Fruit fly (Drosophila melanogaster) whole organism, embryonic: ENCODE data around the gene Kat60.
A peak's percentile ranks its signal among the peaks of the same experiment; 100 is the strongest.

Experiments
- CG10565 ChIP-seq: fragments of 200-800 bp; sonication (Bioruptor generic); optimal IDR thresholded peaks from 3 replicates; lab custom pipeline; 2016; ENCODE audit warnings: missing biosample characterization, mild to moderate bottlenecking, missing genetic modification characterization
- CG11247 ChIP-seq: fragments of 200-800 bp; sonication (Bioruptor generic); IDR thresholded peaks from 2 replicates; pipeline ENCODE4 v1.3.6; 2022; ENCODE audit warnings: missing biosample characterization, missing genetic modification characterization
- CG12659 ChIP-seq: fragments of 200-800 bp; sonication (Bioruptor generic); optimal IDR thresholded peaks from 3 replicates; lab custom pipeline; 2017; ENCODE audit warnings: mild to moderate bottlenecking, missing biosample characterization, missing genetic modification reagents, missing genetic modification characterization
- CG13624 ChIP-seq: fragments of 200-800 bp; sonication (Bioruptor generic); optimal IDR thresholded peaks from 2 replicates; lab custom pipeline; 2016; ENCODE audit warnings: missing biosample characterization, missing genetic modification characterization
- CG15269 ChIP-seq: fragments of 200-800 bp; sonication (Bioruptor generic); optimal IDR thresholded peaks from 2 replicates; lab custom pipeline; 2018; ENCODE audit warnings: missing biosample characterization, mild to moderate bottlenecking, missing genetic modification characterization, moderate library complexity
- CG1602 ChIP-seq: fragments of 200-800 bp; sonication (Bioruptor generic); optimal IDR thresholded peaks from 3 replicates; lab custom pipeline; 2016; ENCODE audit warnings: missing biosample characterization, missing genetic modification characterization
- CG18619 ChIP-seq: fragments of 200-800 bp; sonication (Bioruptor generic); optimal IDR thresholded peaks from 3 replicates; lab custom pipeline; 2017; ENCODE audit warnings: missing biosample characterization, mild to moderate bottlenecking, missing genetic modification characterization
- CG2129 ChIP-seq: fragments of 200-800 bp; sonication (Bioruptor generic); IDR thresholded peaks from 2 replicates; pipeline ENCODE4 v1.3.6; 2022; ENCODE audit warnings: missing biosample characterization, missing genetic modification characterization; ENCODE audit not compliant: partially characterized antibody
- CG30431 ChIP-seq: fragments of 200-800 bp; sonication (Bioruptor generic); optimal IDR thresholded peaks from 2 replicates; lab custom pipeline; 2017; ENCODE audit warnings: missing biosample characterization, missing genetic modification characterization
- CG32767 ChIP-seq: fragments of 200-800 bp; sonication (Bioruptor generic); IDR thresholded peaks from 2 replicates; pipeline ENCODE4 v1.3.6; 2022; ENCODE audit warnings: missing biosample characterization, missing genetic modification characterization
- CG4282 ChIP-seq: fragments of 200-800 bp; sonication (Bioruptor generic); optimal IDR thresholded peaks from 2 replicates; lab custom pipeline; 2016; ENCODE audit warnings: missing biosample characterization, missing genetic modification characterization
- CG43689 ChIP-seq: fragments of 200-800 bp; sonication (Bioruptor generic); IDR thresholded peaks from 2 replicates; pipeline ENCODE4 v1.3.6; 2022; ENCODE audit warnings: missing biosample characterization, missing genetic modification characterization
- CG4617 ChIP-seq: fragments of 200-800 bp; sonication (Bioruptor generic); optimal IDR thresholded peaks from 3 replicates; lab custom pipeline; 2016; ENCODE audit warnings: missing biosample characterization, missing genetic modification characterization, borderline replicate concordance
- CG8924 ChIP-seq: fragments of 200-800 bp; optimal IDR thresholded peaks from 3 replicates; lab custom pipeline; 2019; ENCODE audit warnings: missing biosample characterization, mild to moderate bottlenecking, missing genetic modification characterization, moderate library complexity
- CG9215 ChIP-seq: fragments of 200-800 bp; sonication (Bioruptor generic); IDR thresholded peaks from 2 replicates; pipeline ENCODE4 v1.3.6; 2022; ENCODE audit warnings: missing biosample characterization, missing genetic modification characterization
- CG9932 ChIP-seq: fragments of 200-800 bp; sonication (Bioruptor generic); IDR thresholded peaks from 2 replicates; pipeline ENCODE4 v1.3.6; 2022; ENCODE audit warnings: missing biosample characterization, missing genetic modification characterization
- CoRest ChIP-seq: fragments of 200-800 bp; sonication (Bioruptor generic); optimal IDR thresholded peaks from 3 replicates; lab custom pipeline; 2018; ENCODE audit warnings: missing biosample characterization, mild to moderate bottlenecking, missing genetic modification characterization, moderate library complexity
- D19A ChIP-seq: fragments of 200-800 bp; optimal IDR thresholded peaks from 3 replicates; lab custom pipeline; 2019; ENCODE audit warnings: missing biosample characterization, mild to moderate bottlenecking, missing genetic modification characterization, moderate library complexity
- Dp ChIP-seq: fragments of 200-800 bp; sonication (Bioruptor generic); optimal IDR thresholded peaks from 2 replicates; lab custom pipeline; 2018; ENCODE audit warnings: missing biosample characterization, mild to moderate bottlenecking, missing genetic modification characterization, moderate library complexity
- Eip74EF ChIP-seq, 2 experiments: fragments of 200-800 bp in 1 of 2; fragments of >200 bp in 1 of 2; sonication (Bioruptor generic) in 1 of 2; optimal IDR thresholded peaks; 2 replicates each; lab custom pipeline; 2017 to 2019; ENCODE audit warnings: missing biosample characterization in 2 of 2, missing genetic modification characterization in 2 of 2, mild to moderate bottlenecking in 1 of 2, moderate library complexity in 1 of 2
- Fer1 ChIP-seq: fragments of 200-800 bp; sonication (Bioruptor generic); optimal IDR thresholded peaks from 2 replicates; lab custom pipeline; 2017; ENCODE audit warnings: missing biosample characterization, mild to moderate bottlenecking, missing genetic modification characterization
- GATAe ChIP-seq: fragments of 200-800 bp; sonication (Bioruptor generic); conservative IDR thresholded peaks from 2 replicates; pipeline ENCODE4 v1.3.6; 2022; ENCODE audit warnings: missing biosample characterization, missing genetic modification characterization
- Hmr ChIP-seq: fragments of 200-800 bp; sonication (Bioruptor generic); optimal IDR thresholded peaks from 3 replicates; lab custom pipeline; 2017; ENCODE audit warnings: mild to moderate bottlenecking, missing biosample characterization, missing genetic modification reagents, missing genetic modification characterization
- Hr3 ChIP-seq: fragments of 200-800 bp; sonication (Bioruptor generic); optimal IDR thresholded peaks from 3 replicates; lab custom pipeline; 2016; ENCODE audit warnings: missing biosample characterization, missing genetic modification characterization
- MBD-R2 ChIP-seq: fragments of 200-800 bp; sonication (Bioruptor generic); IDR thresholded peaks from 2 replicates; pipeline ENCODE4 v1.3.6; 2022; ENCODE audit warnings: missing biosample characterization, missing genetic modification characterization
- MESR4 ChIP-seq: fragments of 200-800 bp; sonication (Bioruptor generic); optimal IDR thresholded peaks from 2 replicates; lab custom pipeline; 2018; ENCODE audit warnings: missing biosample characterization, mild to moderate bottlenecking, missing genetic modification characterization, moderate library complexity
- Mad ChIP-seq: fragments of 200-800 bp; sonication (Bioruptor generic); optimal IDR thresholded peaks from 2 replicates; lab custom pipeline; 2016; ENCODE audit warnings: missing biosample characterization, missing genetic modification characterization
- Max ChIP-seq: fragments of 200-800 bp; sonication (Bioruptor generic); optimal IDR thresholded peaks from 2 replicates; lab custom pipeline; 2016; ENCODE audit warnings: missing biosample characterization, mild to moderate bottlenecking, missing genetic modification characterization
- NC2α ChIP-seq: fragments of 200-800 bp; sonication (Bioruptor generic); optimal IDR thresholded peaks from 2 replicates; lab custom pipeline; 2016; ENCODE audit warnings: missing biosample characterization, missing genetic modification characterization
- Ptx1 ChIP-seq: fragments of 200-800 bp; sonication (Bioruptor generic); IDR thresholded peaks from 2 replicates; pipeline ENCODE4 v1.3.6; 2022; ENCODE audit warnings: missing biosample characterization, missing genetic modification characterization
- Ravus ChIP-seq: fragments of 200-800 bp; sonication (Bioruptor generic); IDR thresholded peaks from 2 replicates; pipeline ENCODE4 v1.3.6; 2022; ENCODE audit warnings: missing biosample characterization, missing genetic modification characterization
- Side ChIP-seq: fragments of 200-800 bp; sonication (Bioruptor generic); optimal IDR thresholded peaks from 2 replicates; lab custom pipeline; 2016; ENCODE audit warnings: missing biosample characterization, missing genetic modification characterization
- Xbp1 ChIP-seq: fragments of 200-800 bp; sonication (Bioruptor generic); optimal IDR thresholded peaks from 3 replicates; lab custom pipeline; 2016; ENCODE audit warnings: missing biosample characterization, mild to moderate bottlenecking, missing genetic modification characterization
- chn ChIP-seq: fragments of 200-800 bp; sonication (Bioruptor generic); optimal IDR thresholded peaks from 2 replicates; lab custom pipeline; 2016; ENCODE audit warnings: missing biosample characterization, missing genetic modification characterization
- dm ChIP-seq: fragments of 200-800 bp; sonication (Bioruptor generic); optimal IDR thresholded peaks from 3 replicates; lab custom pipeline; 2016; ENCODE audit warnings: missing biosample characterization, missing genetic modification characterization
- exex ChIP-seq: fragments of 200-800 bp; sonication (Bioruptor generic); optimal IDR thresholded peaks from 4 replicates; lab custom pipeline; 2018; ENCODE audit warnings: missing biosample characterization, mild to moderate bottlenecking, missing genetic modification characterization, moderate library complexity
- fu2 ChIP-seq: fragments of 200-800 bp; sonication (Bioruptor generic); optimal IDR thresholded peaks from 2 replicates; lab custom pipeline; 2016; ENCODE audit warnings: missing biosample characterization, missing genetic modification characterization
- gsb-n ChIP-seq: fragments of 200-800 bp; sonication (Bioruptor generic); optimal IDR thresholded peaks from 3 replicates; lab custom pipeline; 2018; ENCODE audit warnings: missing biosample characterization, mild to moderate bottlenecking, missing genetic modification characterization
- hbn ChIP-seq: fragments of 200-800 bp; sonication (Bioruptor generic); IDR thresholded peaks from 2 replicates; pipeline ENCODE4 v1.3.6; 2022; ENCODE audit warnings: missing biosample characterization, missing genetic modification characterization; ENCODE audit not compliant: partially characterized antibody
- jigr1 ChIP-seq: fragments of 200-800 bp; sonication (Bioruptor generic); IDR thresholded peaks from 3 replicates; pipeline ENCODE4 v1.3.6; 2022; ENCODE audit warnings: missing biosample characterization, missing genetic modification characterization
- klu ChIP-seq: fragments of 200-800 bp; sonication (Bioruptor generic); IDR thresholded peaks from 2 replicates; pipeline ENCODE4 v1.3.6; 2022; ENCODE audit warnings: missing biosample characterization, missing genetic modification characterization
- nerfin-1 ChIP-seq: fragments of 200-800 bp; sonication (Bioruptor generic); optimal IDR thresholded peaks from 3 replicates; lab custom pipeline; 2019; ENCODE audit warnings: missing biosample characterization, mild to moderate bottlenecking, missing genetic modification characterization, moderate library complexity
- sna ChIP-seq: fragments of 200-800 bp; sonication (Bioruptor generic); IDR thresholded peaks from 2 replicates; pipeline ENCODE4 v1.3.6; 2022; ENCODE audit warnings: missing biosample characterization, missing genetic modification characterization; ENCODE audit not compliant: partially characterized antibody
- tgo ChIP-seq: fragments of 200-800 bp; sonication (Bioruptor generic); IDR thresholded peaks from 3 replicates; pipeline ENCODE4 v1.3.6; 2022; ENCODE audit warnings: missing biosample characterization, missing genetic modification characterization
- tin ChIP-seq: fragments of 200-800 bp; sonication (Bioruptor generic); optimal IDR thresholded peaks from 3 replicates; lab custom pipeline; 2016; ENCODE audit warnings: missing biosample characterization, missing genetic modification characterization
- tna ChIP-seq: fragments of 200-800 bp; sonication (Bioruptor generic); IDR thresholded peaks from 2 replicates; pipeline ENCODE4 v1.3.6; 2022; ENCODE audit warnings: missing biosample characterization, missing genetic modification characterization; ENCODE audit not compliant: partially characterized antibody
- unc-4 ChIP-seq: fragments of 200-800 bp; sonication (Bioruptor generic); IDR thresholded peaks from 2 replicates; pipeline ENCODE4 v1.3.6; 2022; ENCODE audit warnings: missing biosample characterization, missing genetic modification characterization; ENCODE audit not compliant: partially characterized antibody
- wek ChIP-seq: fragments of 200-800 bp; sonication (Bioruptor generic); optimal IDR thresholded peaks from 3 replicates; lab custom pipeline; 2018; ENCODE audit warnings: missing biosample characterization, mild to moderate bottlenecking, missing genetic modification characterization, moderate library complexity

Kat60 gene

DNA sequence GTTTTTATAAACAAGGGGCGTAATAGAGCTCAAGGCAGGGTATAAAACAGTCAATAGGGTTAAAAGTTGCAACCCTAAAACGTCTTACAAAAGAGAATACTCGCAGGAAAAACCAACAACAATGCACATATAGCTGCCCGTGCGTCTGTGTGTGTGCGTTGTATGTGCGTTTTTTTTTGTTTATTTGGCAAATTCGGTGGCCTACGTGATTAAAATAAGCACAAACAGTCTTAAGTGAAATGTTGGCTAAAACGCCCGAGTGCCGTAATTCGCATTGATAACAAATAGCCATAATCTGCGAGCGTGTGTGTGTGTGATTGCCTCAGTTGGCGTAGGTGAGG, 25.1 kb upstream of the Kat60 start (continued):
- no peak for TF ChIP-seq Max
- TF ChIP-seq Dp (GFP tag; lab: Kevin White, UChicago): no peak
- TF ChIP-seq klu: no peak
- TF ChIP-seq unc-4: peak; percentile 11; the same call in 1 of the 2 replicates
- TF ChIP-seq CG4617 (GFP tag; lab: Kevin White, UChicago): peak; percentile 20

DNA sequence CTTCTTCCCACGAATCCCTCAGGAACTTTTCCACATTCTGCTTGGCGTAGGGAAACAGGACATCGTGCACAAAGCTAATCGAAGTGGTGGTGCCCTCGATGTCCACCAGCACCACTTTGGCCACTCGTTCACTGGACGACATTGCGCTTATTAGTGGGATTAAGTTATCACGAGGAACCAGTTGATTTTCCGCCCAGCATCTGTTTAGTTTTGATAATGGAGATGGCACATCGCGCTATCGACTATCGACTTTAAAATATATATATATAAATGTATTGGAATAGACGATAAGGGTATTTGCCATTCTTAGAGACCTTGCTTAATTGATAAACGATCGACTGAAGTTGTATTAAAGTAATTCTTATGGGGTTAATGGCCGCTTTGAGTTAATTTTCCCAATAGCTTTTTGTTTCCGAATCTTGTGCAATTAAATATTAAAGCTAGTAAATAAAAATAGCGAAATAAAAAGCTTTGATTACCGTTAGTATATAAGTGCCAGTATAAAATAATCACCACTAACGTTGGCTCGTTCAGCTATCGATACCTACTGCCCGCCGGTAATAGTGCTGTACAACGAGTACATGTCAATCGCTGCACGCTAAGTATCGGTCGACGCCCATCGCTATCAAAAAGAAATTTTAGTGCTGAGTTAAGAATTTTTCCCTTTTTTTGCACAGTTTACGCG, 24.6 kb upstream of the Kat60 start, which contains the start of the genes Enoph and Hph:
TSS of gene Enoph (minus strand) at position 220 of the 685 bp plus-strand sequence.
TSS of gene Hph (plus strand) at position 576 of the 685 bp plus-strand sequence.
- TF ChIP-seq sna (GFP tag; lab: Robert Waterston, UW) (peak; percentile 57; the same call in 1 of the 2 replicates), CG18619 (GFP tag; lab: Kevin White, UChicago) (peak; percentile 64), tgo (GFP tag; lab: Robert Waterston, UW) (peak; percentile 55), chn (GFP tag; lab: Kevin White, UChicago) (peak; percentile 11), CG1602 (peak; percentile 59), MESR4 (GFP tag; lab: Kevin White, UChicago) (no peak), CG30431 (GFP tag; lab: Kevin White, UChicago) (peak; percentile 28), CG4282 (GFP tag; lab: Kevin White, UChicago) (peak; percentile 24), GATAe (GFP tag; lab: Robert Waterston, UW) (no peak), Xbp1 (peak; percentile 69), jigr1 (no peak), nerfin-1 (tag; lab: Kevin White, UChicago) (peak; percentile 13), hbn (GFP tag; lab: Robert Waterston, UW) (peak; percentile 47), Hr3 (GFP tag; lab: Kevin White, UChicago) (peak; percentile 70), CG8924 (tag; lab: Kevin White, UChicago) (peak; percentile 55), CG2129 (GFP tag; lab: Robert Waterston, UW) (peak; percentile 44), dm (GFP tag; lab: Kevin White, UChicago) (peak; percentile 14), D19A (tag; lab: Kevin White, UChicago) (peak; percentile 88), Hmr (GFP tag; lab: Kevin White, UChicago) (peak; percentile 67), MBD-R2 (peak; percentile 28; the same call in 1 of the 2 replicates), CG43689 (GFP tag; lab: Robert Waterston, UW) (no peak), CG9215 (GFP tag; lab: Robert Waterston, UW) (peak; percentile 70), CG12659 (peak; percentile 85), wek (GFP tag; lab: Kevin White, UChicago) (peak; percentile 66), CG9932 (GFP tag; lab: Robert Waterston, UW) (peak; percentile 82), CG11247 (GFP tag; lab: Robert Waterston, UW) (no peak), exex (tag; lab: Kevin White, UChicago) (peak; percentile 11), CG15269 (tag; lab: Kevin White, UChicago) (peak; percentile 67), tna (GFP tag; lab: Robert Waterston, UW) (peak; percentile 69; the same call in 1 of the 2 replicates), CG13624 (GFP tag; lab: Kevin White, UChicago) (peak; percentile 71), CoRest (tag; lab: Kevin White, UChicago) (peak; percentile 83), Side (peak; percentile 56), tin (GFP tag; lab: Kevin White, UChicago) (peak; percentile 69), NC2α (GFP tag; lab: Kevin White, UChicago) (no peak), Ravus (no peak), CG10565 (GFP tag; lab: Kevin White, UChicago) (no peak), gsb-n (tag; lab: Kevin White, UChicago) (peak; percentile 44), Fer1 (GFP tag; lab: Kevin White, UChicago) (peak; percentile 65), Mad (GFP tag; lab: Kevin White, UChicago) (peak; percentile 29), CG32767 (GFP tag; lab: Robert Waterston, UW) (no peak), fu2 (GFP tag; lab: Kevin White, UChicago) (peak; percentile 51), Ptx1 (peak; percentile 70), Eip74EF (GFP tag; optimal IDR thresholded peaks at IDR 0.05; lab: Kevin White, UChicago) (no peak)
